Worm (Caenorhabditis elegans): ENCODE data around the gene clec-72.

DNA sequence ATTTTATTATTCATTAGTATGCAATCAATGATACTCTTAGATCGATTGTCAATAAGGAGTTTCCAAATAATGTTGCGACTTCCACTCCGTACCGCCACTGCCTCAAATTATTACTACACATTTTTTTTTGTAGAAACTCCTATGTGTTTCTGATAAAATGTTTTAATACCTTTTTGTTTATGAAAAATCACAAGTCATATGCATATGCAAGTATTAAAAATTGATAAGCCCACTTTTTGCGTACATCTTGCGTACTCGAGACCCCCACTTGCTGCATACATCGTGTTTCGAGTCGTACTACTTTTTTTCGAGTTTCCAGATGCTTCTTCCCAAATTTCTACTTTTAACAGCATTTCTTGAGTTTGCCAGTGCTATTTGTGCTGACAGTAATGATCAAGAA is 20.4 kb downstream of the clec-72 start, which contains the start of gene clec-76:
- TF ChIP-seq hlh-15 (tag; optimal IDR thresholded peaks at IDR 0.05) = no peak
- no peak for TF ChIP-seq syd-9 (tag; optimal IDR thresholded peaks at IDR 0.05)
- no peak for TF ChIP-seq pqm-1 (tag; optimal IDR thresholded peaks at IDR 0.05)
- TF ChIP-seq pax-1 (tag; optimal IDR thresholded peaks at IDR 0.05) = no peak
- TF ChIP-seq pha-4 (tag; optimal IDR thresholded peaks at IDR 0.05) = no peak
- TF ChIP-seq ceh-24 (tag; optimal IDR thresholded peaks at IDR 0.05) = no peak
- no peak for TF ChIP-seq gmeb-2 (tag; optimal IDR thresholded peaks at IDR 0.05)

Measured in whole organism, late embryonic.